Fruit fly (Drosophila melanogaster) whole organism: ENCODE measurements around the gene CG2604.

Experiments
- CG8478 ChIP-seq: fragments of >200 bp; optimal IDR thresholded peaks from 2 replicates; lab custom pipeline; 2018; ENCODE audit warnings: inconsistent platforms
- Dll ChIP-seq: fragments of >200 bp; optimal IDR thresholded peaks from 2 replicates; lab custom pipeline; 2017
- EcR ChIP-seq, 2 experiments: fragments of >200 bp; optimal IDR thresholded peaks; 2 replicates each; lab custom pipeline; 2017; ENCODE audit warnings: missing biosample characterization in 2 of 2, missing genetic modification characterization in 2 of 2, missing genetic modification reagents in 2 of 2
- pan ChIP-seq: fragments of >200 bp; optimal IDR thresholded peaks from 2 replicates; lab custom pipeline; 2017
- psq ChIP-seq: fragments of >200 bp; optimal IDR thresholded peaks from 2 replicates; lab custom pipeline; 2017
- usp ChIP-seq: fragments of >200 bp; optimal IDR thresholded peaks from 2 replicates; lab custom pipeline; 2017; ENCODE audit warnings: missing biosample characterization, missing genetic modification characterization, mixed read lengths

The CG2604 gene

DNA sequence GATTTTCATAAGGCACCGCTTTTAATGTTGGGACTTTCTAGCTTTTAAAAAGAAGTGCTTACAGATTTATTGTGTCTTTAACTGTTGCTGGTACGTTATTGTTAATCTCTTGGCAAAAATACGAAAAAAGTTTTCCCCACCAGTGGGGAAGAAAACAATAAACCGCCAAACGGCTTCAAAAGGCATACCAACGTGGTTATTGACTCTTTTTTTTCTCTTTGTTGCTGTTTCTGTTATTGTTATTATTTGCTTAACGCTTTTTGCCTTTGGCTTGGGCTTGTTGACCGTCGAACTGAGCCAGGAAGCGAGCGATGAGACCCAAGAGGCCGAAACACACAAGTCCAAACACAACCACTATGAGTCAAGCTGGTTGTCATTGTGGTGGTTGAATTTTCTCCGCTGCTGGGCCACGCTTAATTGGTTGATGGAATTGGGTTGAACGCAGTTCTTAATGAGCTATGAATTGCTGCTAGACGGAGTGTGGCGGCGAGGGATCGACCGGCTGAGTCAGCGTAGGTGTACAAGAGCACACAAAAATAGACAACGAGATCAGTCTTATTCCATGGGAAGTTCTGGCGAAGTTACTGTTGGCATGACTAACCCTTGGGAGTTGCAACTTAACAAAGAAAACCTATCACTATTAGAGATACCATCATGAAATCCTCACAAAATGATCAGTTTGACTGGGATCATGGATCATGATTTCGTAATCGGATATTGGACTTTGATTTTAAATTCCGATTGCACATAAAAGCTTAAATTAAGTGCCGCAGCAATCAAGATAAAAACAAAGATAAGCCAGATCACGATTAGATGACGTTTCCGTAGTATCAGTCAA is 15.7 kb downstream of the CG2604 start:
- TF ChIP-seq CG8478 = no peak
- no peak for TF ChIP-seq pan
- TF ChIP-seq Dll (lab: Kevin White, UChicago) = no peak
- TF ChIP-seq psq (lab: Kevin White, UChicago) = no peak
- no peak for TF ChIP-seq EcR (GFP tag; optimal IDR thresholded peaks at IDR 0.05; lab: Kevin White, UChicago)
- TF ChIP-seq usp (GFP tag; lab: Kevin White, UChicago) = no peak

DNA sequence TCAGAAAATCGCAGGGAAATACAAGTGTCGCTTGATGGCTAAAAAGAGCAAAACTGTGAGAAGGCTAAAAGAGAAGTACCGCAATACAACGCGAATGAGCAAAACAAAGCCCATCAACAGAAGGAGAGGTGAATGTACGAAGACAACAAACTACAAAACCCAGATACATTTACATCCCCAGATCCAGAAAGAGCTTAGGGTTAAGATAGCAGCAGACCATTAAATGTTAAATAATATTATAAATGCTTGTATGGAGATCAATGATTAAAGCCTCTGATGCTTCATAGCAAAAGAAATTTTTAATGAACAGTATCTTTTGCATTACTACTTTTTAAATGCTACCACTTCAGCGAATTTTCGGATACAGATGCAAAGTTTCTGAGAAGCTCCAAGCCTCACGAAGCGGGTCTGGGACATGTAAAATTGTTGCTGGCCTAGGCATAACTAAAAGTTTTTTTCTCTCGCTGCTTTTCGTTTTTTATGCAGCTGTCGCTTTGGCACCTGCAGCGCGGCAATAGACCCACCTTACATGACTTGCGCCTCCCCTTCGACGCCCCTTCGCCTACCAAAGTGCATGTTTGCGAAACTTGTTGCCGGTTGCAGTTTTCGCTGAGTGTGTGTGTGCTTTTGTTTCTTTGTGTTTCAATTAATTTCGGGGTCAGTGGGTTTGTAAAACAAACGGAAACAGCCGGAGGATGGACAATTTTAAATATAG is 17.7 kb downstream of the CG2604 start:
- TF ChIP-seq pan = no peak
- no peak for TF ChIP-seq usp (GFP tag; lab: Kevin White, UChicago)
- no peak for TF ChIP-seq CG8478
- no peak for TF ChIP-seq psq (lab: Kevin White, UChicago)
- TF ChIP-seq Dll (lab: Kevin White, UChicago) = no peak
- TF ChIP-seq EcR (GFP tag; optimal IDR thresholded peaks at IDR 0.05; lab: Kevin White, UChicago) = no peak

DNA sequence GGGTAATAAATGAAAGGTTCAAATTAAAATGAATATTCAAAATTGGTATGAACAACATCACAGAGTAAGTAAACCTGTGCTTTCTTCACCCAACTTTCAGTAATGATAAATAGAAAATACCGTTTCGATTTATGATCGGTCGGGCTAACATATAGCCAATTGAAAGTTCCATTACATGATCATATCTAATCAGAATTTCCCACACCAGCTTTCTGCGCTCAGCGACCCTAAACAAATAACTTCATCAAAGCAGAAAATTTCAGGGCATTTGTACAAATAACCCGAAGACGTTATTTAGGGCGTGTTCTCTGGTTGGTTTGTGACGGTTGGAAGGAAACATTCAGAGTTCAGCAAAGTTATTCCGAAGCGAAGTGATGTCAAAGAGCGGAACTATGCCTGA is 19.4 kb downstream of the CG2604 start:
- TF ChIP-seq usp (GFP tag; lab: Kevin White, UChicago) (no peak), pan (no peak), CG8478 (no peak), Dll (lab: Kevin White, UChicago) (no peak)

DNA sequence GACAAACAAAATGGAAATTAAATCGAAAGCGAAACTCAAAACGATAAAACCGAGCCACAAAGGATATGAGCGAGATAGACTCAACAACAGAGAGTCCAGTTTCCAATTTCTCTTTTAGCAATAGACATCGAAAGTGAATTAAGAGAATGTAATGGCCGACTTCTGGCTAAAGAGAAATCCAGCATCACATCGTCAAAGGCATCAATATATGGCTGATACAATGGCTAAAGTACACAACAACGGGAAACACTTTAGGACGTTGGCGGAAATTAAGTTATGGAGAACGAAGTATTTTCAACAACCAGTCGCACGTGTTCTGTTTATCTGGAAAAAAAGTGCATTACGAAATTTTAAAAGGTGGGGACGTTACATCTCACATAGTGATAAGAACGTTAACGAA is 23.6 kb downstream of the CG2604 start:
- TF ChIP-seq EcR (GFP tag; optimal IDR thresholded peaks at IDR 0.05; lab: Kevin White, UChicago) (no peak), usp (GFP tag; lab: Kevin White, UChicago) (no peak), Dll (lab: Kevin White, UChicago) (no peak), pan (no peak), psq (lab: Kevin White, UChicago) (no peak), CG8478 (no peak)

DNA sequence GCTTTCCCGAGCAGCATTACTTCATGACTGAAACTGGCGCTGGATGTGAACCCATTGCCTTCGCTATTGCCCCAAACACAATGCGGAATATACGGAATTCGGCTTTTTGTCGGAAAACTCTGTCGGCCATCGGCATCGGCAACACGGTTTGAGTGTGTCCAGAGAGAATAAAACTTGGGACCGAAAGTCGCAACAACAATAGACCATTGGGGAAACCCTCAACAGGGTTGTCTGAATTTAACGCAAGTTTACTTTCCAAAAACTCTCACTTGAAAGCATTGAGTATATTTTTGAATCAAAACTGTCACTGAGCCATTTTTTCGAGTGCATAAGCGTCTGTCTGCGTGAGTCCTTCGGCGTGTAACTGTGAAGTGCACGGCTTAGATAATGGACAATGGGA is 24.9 kb downstream of the CG2604 start:
- TF ChIP-seq psq (lab: Kevin White, UChicago) (no peak), EcR (GFP tag; optimal IDR thresholded peaks at IDR 0.05; lab: Kevin White, UChicago) (no peak), Dll (lab: Kevin White, UChicago) (no peak), pan (no peak), usp (GFP tag; lab: Kevin White, UChicago) (no peak), CG8478 (no peak)

DNA sequence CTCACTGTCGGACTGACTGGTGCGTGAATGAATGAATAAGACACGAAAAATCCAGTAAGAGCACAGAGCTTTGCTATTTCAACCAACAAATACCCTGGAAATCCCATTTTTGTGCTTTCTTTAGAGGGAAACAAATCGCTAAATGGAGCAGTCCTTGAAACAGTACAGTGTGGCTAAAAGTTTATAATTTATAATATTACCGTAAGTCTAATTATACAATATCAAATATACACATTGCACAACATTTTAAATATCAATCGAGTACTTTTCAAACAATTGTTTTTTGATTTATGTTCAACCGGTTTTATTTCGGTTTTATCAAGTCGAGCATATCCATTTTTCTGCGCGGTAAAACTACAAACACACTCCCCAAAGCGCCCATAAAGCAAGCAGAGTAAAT is 29.9 kb downstream of the CG2604 start:
- TF ChIP-seq psq (lab: Kevin White, UChicago) (no peak), pan (no peak), EcR (GFP tag; optimal IDR thresholded peaks at IDR 0.05; lab: Kevin White, UChicago) (no peak), usp (GFP tag; lab: Kevin White, UChicago) (no peak), Dll (lab: Kevin White, UChicago) (no peak), CG8478 (no peak)

DNA sequence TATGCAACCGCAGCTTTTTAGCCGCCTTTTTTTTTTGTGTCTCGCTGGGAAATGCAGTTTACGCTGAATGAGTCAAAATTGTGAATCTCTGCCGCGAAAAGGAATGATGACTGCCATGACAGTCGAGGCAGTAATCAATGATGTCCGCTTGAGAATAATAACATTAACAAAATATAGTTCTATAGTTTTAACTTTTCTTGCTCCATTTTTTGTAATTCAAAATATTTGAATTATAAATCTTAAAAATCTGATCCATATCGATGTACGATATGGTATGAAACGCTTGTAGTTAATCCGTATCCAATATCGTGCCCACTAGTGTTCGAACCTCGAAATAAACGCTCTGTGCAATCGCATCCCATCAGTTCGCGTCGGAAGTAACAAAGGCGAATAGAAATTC is 35.4 kb downstream of the CG2604 start:
- TF ChIP-seq Dll (lab: Kevin White, UChicago) = no peak
- no peak for TF ChIP-seq usp (GFP tag; lab: Kevin White, UChicago)
- no peak for TF ChIP-seq CG8478
- no peak for TF ChIP-seq psq (lab: Kevin White, UChicago)
- no peak for TF ChIP-seq pan

DNA sequence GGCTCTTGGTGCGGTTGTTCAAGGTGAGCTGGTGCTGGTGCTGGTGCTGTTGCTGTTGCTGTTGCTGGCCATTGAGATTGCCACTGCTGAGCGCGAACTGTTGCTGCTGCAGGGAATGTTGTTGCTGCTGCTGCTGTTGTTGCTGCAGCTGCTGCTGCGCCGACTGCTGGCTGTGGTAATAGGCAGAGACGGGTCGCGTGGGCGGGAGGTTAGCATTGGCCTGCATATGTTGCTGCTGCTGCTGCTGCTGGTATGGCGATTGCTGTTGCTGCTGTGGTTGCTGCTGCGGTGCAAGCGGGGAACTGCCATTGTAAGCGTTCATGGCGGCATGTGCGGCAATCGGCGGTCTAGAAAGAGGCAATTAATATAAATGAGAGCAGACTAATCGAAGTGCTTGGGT is 47.2 kb downstream of the CG2604 start:
- TF ChIP-seq EcR (GFP tag; optimal IDR thresholded peaks at IDR 0.05; lab: Kevin White, UChicago) (no peak), usp (GFP tag; lab: Kevin White, UChicago) (no peak), Dll (lab: Kevin White, UChicago) (no peak), psq (lab: Kevin White, UChicago) (no peak), CG8478 (no peak), pan (no peak)

DNA sequence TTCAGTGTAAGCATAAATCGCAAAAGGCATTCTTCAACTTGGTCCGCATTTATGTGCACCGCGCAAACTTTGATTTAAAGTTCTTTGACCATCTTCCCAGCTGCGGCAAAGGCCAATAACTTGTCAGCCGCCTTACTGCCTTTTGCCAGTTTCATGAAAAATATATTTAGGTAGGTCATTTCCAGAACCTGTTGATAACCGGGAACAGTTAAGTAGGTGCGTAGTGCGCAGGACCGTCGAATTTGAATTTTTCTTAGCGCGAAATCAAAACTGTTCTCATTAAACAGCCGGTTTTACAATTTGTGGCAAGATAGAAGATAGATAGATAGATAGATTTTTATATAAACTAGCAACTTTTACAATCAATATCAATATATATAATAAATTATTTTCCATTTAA is 51.2 kb downstream of the CG2604 start:
- TF ChIP-seq EcR (GFP tag; optimal IDR thresholded peaks at IDR 0.05; lab: Kevin White, UChicago) (no peak), Dll (lab: Kevin White, UChicago) (no peak), psq (lab: Kevin White, UChicago) (no peak), pan (no peak), usp (GFP tag; lab: Kevin White, UChicago) (no peak), CG8478 (no peak)
